Worm (Caenorhabditis elegans): ENCODE results near the gene F01E11.18.

F01E11.18 gene

DNA sequence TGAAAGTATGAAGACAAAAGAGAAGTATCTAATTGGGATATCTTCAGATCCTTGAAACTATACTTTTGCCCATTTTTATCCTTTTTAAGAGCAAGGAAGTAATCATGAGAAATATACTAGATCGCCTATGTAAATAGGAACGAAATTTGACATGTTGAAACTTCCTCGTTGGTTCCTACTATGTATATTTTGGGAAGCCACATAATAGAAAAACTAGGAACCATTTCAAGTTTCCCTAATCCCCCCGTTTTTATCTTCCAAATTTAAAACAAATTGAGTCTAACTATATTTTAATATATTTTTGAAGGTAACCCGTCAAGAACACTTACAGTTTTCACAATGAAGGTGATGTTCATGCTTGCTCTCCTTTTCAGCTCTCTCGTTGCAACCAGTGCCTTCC lies 39.4 kb downstream of the F01E11.18 start, which contains the start of gene flp-26:
Gene flp-26, plus strand, starts transcription at position 301 of the 400 bp plus-strand sequence.
- no peak for TF ChIP-seq ref-1 (GFP tag; conservative IDR thresholded peaks at IDR 0.05)
- no peak for TF ChIP-seq med-1 (GFP tag; optimal IDR thresholded peaks at IDR 0.05; ENCODE audit: insufficient read depth)
- TF ChIP-seq ztf-29 (GFP tag; IDR thresholded peaks at IDR 0.05): no peak
- TF ChIP-seq T22C8.4 (GFP tag; IDR thresholded peaks at IDR 0.05): no peak
- no peak for TF ChIP-seq klf-2 (GFP tag; conservative IDR thresholded peaks at IDR 0.05)
- no peak for TF ChIP-seq cog-1 (tag; optimal IDR thresholded peaks at IDR 0.05)
- no peak for TF ChIP-seq flt-1 (GFP tag; IDR thresholded peaks at IDR 0.05)
- TF ChIP-seq ztf-23 (GFP tag; IDR thresholded peaks at IDR 0.05): no peak
- TF ChIP-seq tab-1 (GFP tag; IDR thresholded peaks at IDR 0.05): no peak

DNA sequence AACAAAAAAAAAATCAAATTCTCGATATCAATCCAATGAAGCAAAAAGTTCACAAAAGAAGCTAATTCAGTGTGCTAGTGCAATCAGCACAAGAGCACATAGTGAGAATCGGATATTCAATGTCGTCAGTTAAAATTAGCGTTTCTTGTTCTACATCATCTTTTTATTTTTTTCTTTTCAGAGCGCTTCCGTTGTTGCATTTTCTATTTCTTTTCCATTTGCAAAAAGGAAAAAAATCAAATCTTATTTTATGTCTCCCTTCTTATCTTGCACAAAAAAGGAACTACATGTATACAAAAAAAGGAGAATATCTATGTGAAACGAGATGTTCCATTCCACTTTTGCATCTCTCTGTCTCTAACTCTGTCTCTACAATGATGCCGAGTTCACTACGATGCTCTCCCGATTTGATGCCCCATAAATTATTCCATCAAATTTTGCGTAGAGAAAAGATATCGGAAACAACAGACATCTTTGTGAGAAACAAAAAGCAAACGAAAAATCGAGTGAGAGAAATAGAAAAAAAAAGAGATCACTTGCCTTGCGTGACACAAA lies 44.4 kb downstream of the F01E11.18 start:
- TF ChIP-seq klf-2 (GFP tag; conservative IDR thresholded peaks at IDR 0.05) (no peak), ref-1 (GFP tag; conservative IDR thresholded peaks at IDR 0.05) (no peak), cog-1 (tag; optimal IDR thresholded peaks at IDR 0.05) (no peak), ztf-23 (GFP tag; IDR thresholded peaks at IDR 0.05) (no peak), flt-1 (GFP tag; IDR thresholded peaks at IDR 0.05) (no peak), tab-1 (GFP tag; IDR thresholded peaks at IDR 0.05) (no peak), med-1 (GFP tag; optimal IDR thresholded peaks at IDR 0.05; ENCODE audit: insufficient read depth) (no peak), ztf-29 (GFP tag; IDR thresholded peaks at IDR 0.05) (no peak), T22C8.4 (GFP tag; IDR thresholded peaks at IDR 0.05) (no peak)

DNA sequence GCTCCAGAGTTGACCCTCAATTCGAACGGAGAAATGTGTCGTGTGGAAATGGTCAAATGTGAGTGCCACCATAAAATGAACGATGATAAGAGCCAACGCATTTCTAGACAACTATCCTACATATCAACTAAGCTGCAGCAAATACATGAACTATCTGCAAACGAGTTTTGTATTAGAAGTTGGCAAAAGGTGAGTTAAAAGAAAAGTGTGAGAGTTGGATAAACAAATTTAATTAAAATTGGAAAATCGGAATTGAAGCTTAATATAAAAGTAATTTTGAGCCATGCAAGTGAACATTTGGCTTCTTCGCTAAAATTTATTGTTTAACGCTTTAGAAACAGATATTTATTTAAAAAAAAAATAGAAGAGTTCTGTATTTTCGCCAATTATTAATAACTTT lies 46.5 kb downstream of the F01E11.18 start, which contains the start of gene cest-19:
Gene cest-19, minus strand, starts transcription at position 101 of the 400 bp plus-strand sequence.
- TF ChIP-seq flt-1 (GFP tag; IDR thresholded peaks at IDR 0.05) (no peak), tab-1 (GFP tag; IDR thresholded peaks at IDR 0.05) (no peak), med-1 (GFP tag; optimal IDR thresholded peaks at IDR 0.05; ENCODE audit: insufficient read depth) (no peak), ztf-29 (GFP tag; IDR thresholded peaks at IDR 0.05) (no peak), T22C8.4 (GFP tag; IDR thresholded peaks at IDR 0.05) (no peak), klf-2 (GFP tag; conservative IDR thresholded peaks at IDR 0.05) (no peak), cog-1 (tag; optimal IDR thresholded peaks at IDR 0.05) (no peak), ref-1 (GFP tag; conservative IDR thresholded peaks at IDR 0.05) (no peak), ztf-23 (GFP tag; IDR thresholded peaks at IDR 0.05) (no peak)

DNA sequence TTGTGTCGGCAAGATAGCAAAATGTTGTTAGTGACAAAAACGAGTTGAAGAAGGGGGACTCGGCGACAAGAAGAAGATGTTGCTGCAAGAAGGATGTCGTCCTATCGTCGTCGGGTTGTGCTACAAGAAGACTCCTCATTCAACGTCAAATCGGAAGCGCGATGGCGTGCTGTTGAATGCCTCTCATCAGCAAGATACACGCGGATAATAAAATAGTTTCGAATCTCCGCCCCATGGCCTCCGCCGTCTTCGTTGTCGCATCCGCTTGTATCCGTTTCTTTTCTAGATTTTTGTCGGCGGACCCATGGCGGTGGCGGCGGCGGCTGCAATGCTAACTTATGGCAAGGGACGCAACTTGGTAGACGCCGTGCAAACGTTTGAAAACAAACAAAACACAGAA lies 48.6 kb downstream of the F01E11.18 start:
- TF ChIP-seq flt-1 (GFP tag; IDR thresholded peaks at IDR 0.05) (no peak), tab-1 (GFP tag; IDR thresholded peaks at IDR 0.05) (no peak), ztf-29 (GFP tag; IDR thresholded peaks at IDR 0.05) (no peak), T22C8.4 (GFP tag; IDR thresholded peaks at IDR 0.05) (no peak)
